Fruit fly (Drosophila melanogaster) whole organism, embryonic: ENCODE measurements around the gene CG31021.

Source experiments
- C15 ChIP-seq: fragments of 200-800 bp; sonication (Bioruptor generic); IDR thresholded peaks from 3 replicates; pipeline ENCODE4 v1.3.6; 2022; ENCODE audit warnings: missing biosample characterization, missing genetic modification characterization
- CG10267 ChIP-seq: fragments of 200-800 bp; sonication (Bioruptor generic); optimal IDR thresholded peaks from 2 replicates; lab custom pipeline; 2018; ENCODE audit warnings: missing biosample characterization, mild to moderate bottlenecking, missing genetic modification characterization, moderate library complexity
- CG11696 ChIP-seq: fragments of 200-800 bp; sonication (Bioruptor generic); IDR thresholded peaks from 2 replicates; pipeline ENCODE4 v1.3.6; 2022; ENCODE audit warnings: missing biosample characterization, missing genetic modification characterization
- CG13775 ChIP-seq: fragments of 200-800 bp; sonication (Bioruptor generic); optimal IDR thresholded peaks from 3 replicates; lab custom pipeline; 2017; ENCODE audit warnings: missing biosample characterization, mild to moderate bottlenecking, missing genetic modification characterization
- CG14860 ChIP-seq: fragments of 200-800 bp; sonication (Bioruptor generic); IDR thresholded peaks from 3 replicates; pipeline ENCODE4 v1.3.6; 2022; ENCODE audit warnings: missing biosample characterization, missing genetic modification characterization; ENCODE audit not compliant: partially characterized antibody
- CG1603 ChIP-seq: fragments of 200-800 bp; sonication (Bioruptor generic); optimal IDR thresholded peaks from 2 replicates; lab custom pipeline; 2019; ENCODE audit warnings: missing biosample characterization, mild to moderate bottlenecking, missing genetic modification characterization, moderate library complexity
- CG16863 ChIP-seq: fragments of 200-800 bp; sonication (Bioruptor generic); optimal IDR thresholded peaks from 3 replicates; lab custom pipeline; 2016; ENCODE audit warnings: missing biosample characterization, missing genetic modification characterization
- CG18476 ChIP-seq: fragments of 200-800 bp; sonication (Bioruptor generic); optimal IDR thresholded peaks from 2 replicates; lab custom pipeline; 2016; ENCODE audit warnings: missing biosample characterization, mild to moderate bottlenecking, missing genetic modification characterization
- CG31224 ChIP-seq: fragments of 200-800 bp; sonication (Bioruptor generic); IDR thresholded peaks from 2 replicates; pipeline ENCODE4 v1.3.6; 2022; ENCODE audit warnings: missing biosample characterization, missing genetic modification characterization
- CG31365 ChIP-seq: fragments of 200-800 bp; sonication (Bioruptor generic); optimal IDR thresholded peaks from 2 replicates; lab custom pipeline; 2018; ENCODE audit warnings: missing biosample characterization, mild to moderate bottlenecking, missing genetic modification characterization
- CG4360 ChIP-seq: fragments of 200-800 bp; sonication (Bioruptor generic); IDR thresholded peaks from 2 replicates; pipeline ENCODE4 v1.3.6; 2022; ENCODE audit warnings: missing biosample characterization, missing genetic modification characterization
- CG4854 ChIP-seq: fragments of 200-800 bp; sonication (Bioruptor generic); optimal IDR thresholded peaks from 2 replicates; lab custom pipeline; 2016; ENCODE audit warnings: missing biosample characterization, missing genetic modification characterization, inconsistent platforms
- CG5245 ChIP-seq: fragments of 200-800 bp; sonication (Bioruptor generic); optimal IDR thresholded peaks from 3 replicates; lab custom pipeline; 2016; ENCODE audit warnings: missing biosample characterization, missing genetic modification characterization
- CG5953 ChIP-seq: fragments of 200-800 bp; sonication (Bioruptor generic); IDR thresholded peaks from 2 replicates; pipeline ENCODE4 v1.3.6; 2022; ENCODE audit warnings: missing biosample characterization, missing genetic modification characterization
- CG6689 ChIP-seq: fragments of 200-800 bp; sonication (Bioruptor generic); IDR thresholded peaks from 2 replicates; pipeline ENCODE4 v1.3.6; 2022; ENCODE audit warnings: missing biosample characterization, missing genetic modification characterization
- CG7745 ChIP-seq: fragments of 200-800 bp; sonication (Bioruptor generic); optimal IDR thresholded peaks from 2 replicates; lab custom pipeline; 2018; ENCODE audit warnings: missing biosample characterization, mild to moderate bottlenecking, missing genetic modification characterization, moderate library complexity
- CG7786 ChIP-seq: fragments of 200-800 bp; sonication (Bioruptor generic); optimal IDR thresholded peaks from 2 replicates; lab custom pipeline; 2016; ENCODE audit warnings: missing biosample characterization, missing genetic modification characterization
- CG7987 ChIP-seq: fragments of 200-800 bp; sonication (Bioruptor generic); optimal IDR thresholded peaks from 2 replicates; lab custom pipeline; 2018; ENCODE audit warnings: missing biosample characterization, mild to moderate bottlenecking, missing genetic modification characterization, moderate library complexity
- CG8089 ChIP-seq: fragments of 200-800 bp; sonication (Bioruptor generic); optimal IDR thresholded peaks from 3 replicates; lab custom pipeline; 2016; ENCODE audit warnings: missing biosample characterization, missing genetic modification characterization
- D19B ChIP-seq: fragments of 200-800 bp; sonication (Bioruptor generic); optimal IDR thresholded peaks from 2 replicates; lab custom pipeline; 2017; ENCODE audit warnings: missing biosample characterization, mild to moderate bottlenecking, missing genetic modification characterization
- Fer2 ChIP-seq: fragments of 200-800 bp; sonication (Bioruptor generic); optimal IDR thresholded peaks from 2 replicates; lab custom pipeline; 2018; ENCODE audit warnings: missing biosample characterization, mild to moderate bottlenecking, missing genetic modification characterization, moderate library complexity
- Gsc ChIP-seq: fragments of 200-800 bp; sonication (Bioruptor generic); IDR thresholded peaks from 2 replicates; pipeline ENCODE4 v1.3.6; 2022; ENCODE audit warnings: missing biosample characterization, missing genetic modification characterization
- HLH4C ChIP-seq: fragments of 200-800 bp; sonication (Bioruptor generic); IDR thresholded peaks from 3 replicates; pipeline ENCODE4 v1.3.6; 2022; ENCODE audit warnings: missing biosample characterization, missing genetic modification characterization; ENCODE audit not compliant: partially characterized antibody
- HmgD ChIP-seq: fragments of 200-800 bp; sonication (Bioruptor generic); optimal IDR thresholded peaks from 3 replicates; lab custom pipeline; 2016; ENCODE audit warnings: missing biosample characterization, missing genetic modification characterization
- MBD-R2 ChIP-seq: fragments of 200-800 bp; sonication (Bioruptor generic); IDR thresholded peaks from 2 replicates; pipeline ENCODE4 v1.3.6; 2022; ENCODE audit warnings: missing biosample characterization, missing genetic modification characterization
- Max ChIP-seq: fragments of 200-800 bp; sonication (Bioruptor generic); optimal IDR thresholded peaks from 2 replicates; lab custom pipeline; 2016; ENCODE audit warnings: missing biosample characterization, mild to moderate bottlenecking, missing genetic modification characterization
- Rfx ChIP-seq: fragments of 200-800 bp; sonication (Bioruptor generic); IDR thresholded peaks from 2 replicates; pipeline ENCODE4 v1.3.6; 2022; ENCODE audit warnings: missing biosample characterization, missing genetic modification characterization
- Sox100B ChIP-seq: fragments of 200-800 bp; sonication (Bioruptor generic); optimal IDR thresholded peaks from 3 replicates; lab custom pipeline; 2018; ENCODE audit warnings: missing biosample characterization, mild to moderate bottlenecking, missing genetic modification characterization
- Sox102F ChIP-seq: fragments of 200-800 bp; sonication (Bioruptor generic); optimal IDR thresholded peaks from 2 replicates; lab custom pipeline; 2018; ENCODE audit warnings: missing biosample characterization, mild to moderate bottlenecking, missing genetic modification characterization, moderate library complexity
- bowl ChIP-seq: fragments of 200-800 bp; sonication (Bioruptor generic); IDR thresholded peaks from 2 replicates; pipeline ENCODE4 v1.3.6; 2022; ENCODE audit warnings: missing biosample characterization, missing genetic modification characterization
- chn ChIP-seq: fragments of 200-800 bp; sonication (Bioruptor generic); optimal IDR thresholded peaks from 2 replicates; lab custom pipeline; 2016; ENCODE audit warnings: missing biosample characterization, missing genetic modification characterization
- croc ChIP-seq: fragments of 200-800 bp; sonication (Bioruptor generic); conservative IDR thresholded peaks from 3 replicates; pipeline ENCODE4 v1.3.6; 2022; ENCODE audit warnings: missing biosample characterization, missing genetic modification characterization
- crp ChIP-seq, 2 experiments: fragments of 200-800 bp; sonication (Bioruptor generic); optimal IDR thresholded peaks; 2 replicates in 1 of 2; 3 replicates in 1 of 2; lab custom pipeline; 2017; ENCODE audit warnings: missing biosample characterization in 2 of 2, missing genetic modification characterization in 2 of 2, mild to moderate bottlenecking in 1 of 2, moderate library complexity in 1 of 2
- dimm ChIP-seq: fragments of 200-800 bp; sonication (Bioruptor generic); IDR thresholded peaks from 2 replicates; pipeline ENCODE4 v1.3.6; 2022; ENCODE audit warnings: missing biosample characterization, missing genetic modification characterization
- dmrt99B ChIP-seq: fragments of 200-800 bp; sonication (Bioruptor generic); optimal IDR thresholded peaks from 2 replicates; lab custom pipeline; 2018; ENCODE audit warnings: missing biosample characterization, mild to moderate bottlenecking, missing genetic modification characterization, moderate library complexity
- exex ChIP-seq: fragments of 200-800 bp; sonication (Bioruptor generic); optimal IDR thresholded peaks from 4 replicates; lab custom pipeline; 2018; ENCODE audit warnings: missing biosample characterization, mild to moderate bottlenecking, missing genetic modification characterization, moderate library complexity
- fd3F ChIP-seq: fragments of 200-800 bp; sonication (Bioruptor generic); optimal IDR thresholded peaks from 2 replicates; lab custom pipeline; 2018; ENCODE audit warnings: missing biosample characterization, mild to moderate bottlenecking, missing genetic modification characterization, moderate library complexity
- gfzf ChIP-seq: fragments of 200-800 bp; sonication (Bioruptor generic); optimal IDR thresholded peaks from 2 replicates; lab custom pipeline; 2016; ENCODE audit warnings: missing biosample characterization, mild to moderate bottlenecking, missing genetic modification characterization, moderate library complexity
- gsb ChIP-seq: fragments of 200-800 bp; sonication (Bioruptor generic); IDR thresholded peaks from 2 replicates; pipeline ENCODE4 v1.3.6; 2022; ENCODE audit warnings: missing biosample characterization, missing genetic modification characterization
- nom ChIP-seq: fragments of 200-800 bp; sonication (Bioruptor generic); optimal IDR thresholded peaks from 2 replicates; lab custom pipeline; 2017; ENCODE audit warnings: missing biosample characterization, missing genetic modification characterization, mild to moderate bottlenecking, moderate library complexity, missing genetic modification reagents
- peb ChIP-seq: fragments of 200-800 bp; sonication (Bioruptor generic); IDR thresholded peaks from 2 replicates; pipeline ENCODE4 v1.3.6; 2022; ENCODE audit warnings: missing biosample characterization, missing genetic modification characterization
- row ChIP-seq: fragments of 200-800 bp; sonication (Bioruptor generic); IDR thresholded peaks from 3 replicates; pipeline ENCODE4 v1.3.6; 2022; ENCODE audit warnings: missing biosample characterization, missing genetic modification characterization
- sd ChIP-seq: fragments of 200-800 bp; sonication (Bioruptor generic); optimal IDR thresholded peaks from 3 replicates; lab custom pipeline; 2018; ENCODE audit warnings: missing biosample characterization, mild to moderate bottlenecking, missing genetic modification characterization, moderate library complexity
- sim ChIP-seq: fragments of 200-800 bp; sonication (Bioruptor generic); IDR thresholded peaks from 2 replicates; pipeline ENCODE4 v1.3.6; 2022; ENCODE audit warnings: missing biosample characterization, missing genetic modification characterization
- slbo ChIP-seq: fragments of 200-800 bp; sonication (Bioruptor generic); IDR thresholded peaks from 2 replicates; pipeline ENCODE4 v1.3.6; 2022; ENCODE audit warnings: missing biosample characterization, missing genetic modification characterization
- so ChIP-seq: fragments of 200-800 bp; sonication (Bioruptor generic); IDR thresholded peaks from 3 replicates; pipeline ENCODE4 v1.3.6; 2022; ENCODE audit warnings: missing biosample characterization, missing genetic modification characterization
- sqz ChIP-seq: fragments of 200-800 bp; sonication (Bioruptor generic); optimal IDR thresholded peaks from 3 replicates; lab custom pipeline; 2018; ENCODE audit warnings: missing biosample characterization, mild to moderate bottlenecking, missing genetic modification characterization
- toy ChIP-seq: fragments of 200-800 bp; sonication (Bioruptor generic); IDR thresholded peaks from 2 replicates; pipeline ENCODE4 v1.3.6; 2022; ENCODE audit warnings: missing biosample characterization, missing genetic modification characterization
- zen ChIP-seq: fragments of 200-800 bp; sonication (Bioruptor generic); optimal IDR thresholded peaks from 3 replicates; lab custom pipeline; 2018; ENCODE audit warnings: missing biosample characterization, mild to moderate bottlenecking, missing genetic modification characterization, moderate library complexity

Gene CG31021

dm6 chr3R:30600154-30601009, 1.6 kb upstream of the CG31021 start (continued):
- peak; percentile 92 for TF ChIP-seq CG5953 (GFP tag; lab: Robert Waterston, UW)
- TF ChIP-seq so (GFP tag; lab: Robert Waterston, UW), result peak; percentile 96
- TF ChIP-seq CG7745, result no peak
- TF ChIP-seq CG5245, result peak; percentile 90
- peak; percentile 90 for TF ChIP-seq CG1603 (tag; lab: Kevin White, UChicago)
- peak; percentile 94 for TF ChIP-seq slbo (GFP tag; lab: Robert Waterston, UW)
- peak; percentile 51 for TF ChIP-seq nom (GFP tag; lab: Kevin White, UChicago)
- peak; percentile 86 for TF ChIP-seq peb
- peak; percentile 80 for TF ChIP-seq zen
- no peak for TF ChIP-seq HLH4C (GFP tag; lab: Robert Waterston, UW)
- TF ChIP-seq row (GFP tag; lab: Robert Waterston, UW), result peak; percentile 94
- peak; percentile 6 to 85 for TF ChIP-seq crp (GFP tag; optimal IDR thresholded peaks at IDR 0.05; lab: Kevin White, UChicago)
- TF ChIP-seq Rfx, result peak; percentile 95
- peak; percentile 91 for TF ChIP-seq CG4854
- peak; percentile 31 for TF ChIP-seq HmgD
- peak; percentile 72 for TF ChIP-seq D19B
- TF ChIP-seq CG6689 (GFP tag; lab: Robert Waterston, UW), result peak; percentile 93
- no peak for TF ChIP-seq Gsc
- TF ChIP-seq Sox100B (GFP tag; lab: Kevin White, UChicago), result peak; percentile 88
- peak; percentile 63 for TF ChIP-seq CG31365 (tag; lab: Kevin White, UChicago)
- TF ChIP-seq sd (tag; lab: Kevin White, UChicago), result peak; percentile 90
- no peak for TF ChIP-seq gfzf (GFP tag; lab: Kevin White, UChicago)
- TF ChIP-seq bowl (GFP tag; lab: Robert Waterston, UW), result peak; percentile 92
- TF ChIP-seq CG7987 (GFP tag; lab: Kevin White, UChicago), result peak; percentile 85
- TF ChIP-seq CG4360 (GFP tag; lab: Robert Waterston, UW), result peak; percentile 69
- peak; percentile 92 for TF ChIP-seq CG18476 (GFP tag; lab: Kevin White, UChicago)
- TF ChIP-seq C15, result peak; percentile 89
- peak; percentile 82 for TF ChIP-seq chn (GFP tag; lab: Kevin White, UChicago)
- TF ChIP-seq dmrt99B (tag; lab: Kevin White, UChicago), result peak; percentile 93
- TF ChIP-seq CG14860 (GFP tag; lab: Robert Waterston, UW), result no peak
- TF ChIP-seq gsb (GFP tag; lab: Robert Waterston, UW), result peak; percentile 85
- peak; percentile 44 for TF ChIP-seq sqz (GFP tag; lab: Kevin White, UChicago)
- TF ChIP-seq CG10267 (tag; lab: Kevin White, UChicago), result peak; percentile 88
- peak; percentile 83 for TF ChIP-seq CG16863 (GFP tag; lab: Kevin White, UChicago)
- peak; percentile 81 for TF ChIP-seq CG31224 (GFP tag; lab: Robert Waterston, UW)
- TF ChIP-seq exex, result peak; percentile 31
- peak; percentile 91 for TF ChIP-seq CG11696 (GFP tag; lab: Robert Waterston, UW)
- TF ChIP-seq croc, result peak; percentile 72
- TF ChIP-seq CG7786 (GFP tag; lab: Kevin White, UChicago), result peak; percentile 87
- peak; percentile 68; the same call in 1 of the 2 replicates for TF ChIP-seq MBD-R2 (GFP tag; lab: Robert Waterston, UW)
- TF ChIP-seq Fer2, result peak; percentile 73
- TF ChIP-seq Sox102F (GFP tag; lab: Kevin White, UChicago), result peak; percentile 92
- peak; percentile 91 for TF ChIP-seq Max (GFP tag; lab: Kevin White, UChicago)
- peak; percentile 87 for TF ChIP-seq toy (GFP tag; lab: Robert Waterston, UW)
- TF ChIP-seq sim, result peak; percentile 89
- TF ChIP-seq CG13775 (GFP tag; lab: Kevin White, UChicago), result peak; percentile 86
- TF ChIP-seq CG8089, result peak; percentile 69
- TF ChIP-seq fd3F (GFP tag; lab: Kevin White, UChicago), result peak; percentile 82
- peak; percentile 77 for TF ChIP-seq dimm (GFP tag; lab: Robert Waterston, UW)
